Worm (Caenorhabditis elegans) whole organism, young adult: ENCODE results near the gene rec-8.

Experiments used
- C17E4.6 ChIP-seq: fragments of 200-800 bp; sonication (Bioruptor generic); IDR thresholded peaks from 2 replicates; pipeline ENCODE4 v1.3.6; 2022; ENCODE audit warnings: missing genetic modification reagents, missing genetic modification characterization, missing compliant biosample characterization
- D2030.7 ChIP-seq: fragments of 200-800 bp; sonication (Bioruptor generic); IDR thresholded peaks from 2 replicates; pipeline ENCODE4 v1.3.6; 2022; ENCODE audit warnings: missing genetic modification reagents, missing genetic modification characterization, missing compliant biosample characterization
- F10E7.11 ChIP-seq: sonication (generic microtip); optimal IDR thresholded peaks from 2 replicates; lab custom pipeline; 2017; ENCODE audit warnings: mild to moderate bottlenecking, missing genetic modification characterization, moderate library complexity, missing compliant biosample characterization
- F49E8.2 ChIP-seq: sonication (generic microtip); optimal IDR thresholded peaks from 3 replicates; lab custom pipeline; 2017; ENCODE audit warnings: missing genetic modification characterization, mild to moderate bottlenecking, missing compliant biosample characterization, antibody characterized with exemption, moderate library complexity; ENCODE audit not compliant: insufficient read depth
- F55B11.4 ChIP-seq: sonication (generic microtip); optimal IDR thresholded peaks from 2 replicates; lab custom pipeline; 2016; ENCODE audit warnings: missing compliant biosample characterization, missing genetic modification characterization, borderline replicate concordance; ENCODE audit not compliant: insufficient read depth
- F57C9.4 ChIP-seq: sonication (generic microtip); optimal IDR thresholded peaks from 2 replicates; lab custom pipeline; 2017; ENCODE audit warnings: mild to moderate bottlenecking, missing genetic modification characterization, missing compliant biosample characterization
- K11D2.4 ChIP-seq: fragments of 200-800 bp; sonication (Bioruptor generic); IDR thresholded peaks from 2 replicates; pipeline ENCODE4 v1.3.6; 2022; ENCODE audit warnings: missing genetic modification reagents, missing genetic modification characterization, missing compliant biosample characterization
- Y53G8AR.9 ChIP-seq: fragments of 200-800 bp; sonication (Bioruptor generic); conservative IDR thresholded peaks from 2 replicates; pipeline ENCODE4 v1.3.6; 2022; ENCODE audit warnings: missing genetic modification reagents, missing genetic modification characterization, missing compliant biosample characterization
- Y56A3A.18 ChIP-seq: fragments of 200-800 bp; sonication (Bioruptor generic); IDR thresholded peaks from 2 replicates; pipeline ENCODE4 v1.3.6; 2022; ENCODE audit warnings: missing genetic modification reagents, missing genetic modification characterization, missing compliant biosample characterization
- Y79H2A.3 ChIP-seq: fragments of 200-800 bp; sonication (Bioruptor generic); conservative IDR thresholded peaks from 2 replicates; pipeline ENCODE4 v1.3.6; 2022; ENCODE audit warnings: missing genetic modification reagents, missing genetic modification characterization, missing compliant biosample characterization
- ZK185.1 ChIP-seq: sonication (generic microtip); optimal IDR thresholded peaks from 2 replicates; lab custom pipeline; 2016; ENCODE audit warnings: mild to moderate bottlenecking, missing genetic modification characterization, missing compliant biosample characterization; ENCODE audit not compliant: poor library complexity, severe bottlenecking
- ama-1 ChIP-seq, 3 experiments: fragments of 150-350 bp in 1 of 3; sonication (generic microtip) in 2 of 3; optimal IDR thresholded peaks; 2 replicates each; lab custom pipeline; 2014 to 2018; ENCODE audit warnings: missing biosample characterization in 2 of 3, missing genetic modification characterization in 2 of 3, missing genetic modification reagents in 2 of 3
- ceh-100 ChIP-seq: fragments of 200-800 bp; sonication (Bioruptor generic); IDR thresholded peaks from 2 replicates; pipeline ENCODE4 v1.3.6; 2022; ENCODE audit warnings: missing genetic modification reagents, missing genetic modification characterization, missing compliant biosample characterization
- ceh-40 ChIP-seq: fragments of 200-800 bp; sonication (Bioruptor generic); IDR thresholded peaks from 2 replicates; pipeline ENCODE4 v1.3.6; 2022; ENCODE audit warnings: missing genetic modification characterization, missing compliant biosample characterization
- gei-17 ChIP-seq: fragments of 200-800 bp; sonication (Bioruptor generic); optimal IDR thresholded peaks from 2 replicates; lab custom pipeline; 2018; ENCODE audit warnings: mild to moderate bottlenecking, missing genetic modification characterization, missing compliant biosample characterization
- hmg-20 ChIP-seq: fragments of 200-800 bp; sonication (Bioruptor generic); IDR thresholded peaks from 2 replicates; pipeline ENCODE4 v1.3.6; 2022; ENCODE audit warnings: missing genetic modification reagents, missing genetic modification characterization, missing compliant biosample characterization
- hsf-1 ChIP-seq: fragments of 200-800 bp; sonication (Bioruptor generic); IDR thresholded peaks from 2 replicates; pipeline ENCODE4 v1.3.6; 2022; ENCODE audit warnings: missing genetic modification reagents, missing genetic modification characterization, missing compliant biosample characterization
- let-607 ChIP-seq, 2 experiments: fragments of 200-800 bp in 1 of 2; sonication (Bioruptor generic) in 1 of 2; sonication (generic microtip) in 1 of 2; optimal IDR thresholded peaks; 2 replicates each; lab custom pipeline; 2016 to 2018; ENCODE audit warnings: mild to moderate bottlenecking in 2 of 2, missing compliant biosample characterization in 2 of 2, missing genetic modification characterization in 2 of 2, moderate library complexity in 2 of 2, missing genotype in 1 of 2
- lin-26 ChIP-seq: fragments of 200-800 bp; sonication (Bioruptor generic); IDR thresholded peaks from 2 replicates; pipeline ENCODE4 v1.3.6; 2022; ENCODE audit warnings: missing genetic modification reagents, missing genetic modification characterization, missing compliant biosample characterization
- lin-35 ChIP-seq, 3 experiments: fragments of 150-350 bp in 2 of 3; sonication (generic microtip) in 1 of 3; optimal IDR thresholded peaks; 2 replicates each; lab custom pipeline; 2014 to 2018; ENCODE audit warnings: missing biosample characterization in 3 of 3, missing genetic modification characterization in 3 of 3, missing genetic modification reagents in 3 of 3
- lin-40 ChIP-seq: sonication (generic microtip); optimal IDR thresholded peaks from 2 replicates; lab custom pipeline; 2016; ENCODE audit warnings: missing genetic modification characterization, mild to moderate bottlenecking, missing compliant biosample characterization, missing genotype, missing genetic modification reagents
- lir-1 ChIP-seq: fragments of 200-800 bp; sonication (Bioruptor generic); conservative IDR thresholded peaks from 2 replicates; pipeline ENCODE4 v1.3.6; 2022; ENCODE audit warnings: missing genetic modification reagents, missing genetic modification characterization, missing compliant biosample characterization
- madf-10 ChIP-seq: sonication (generic microtip); optimal IDR thresholded peaks from 2 replicates; lab custom pipeline; 2016; ENCODE audit warnings: mild to moderate bottlenecking, missing genetic modification characterization, missing compliant biosample characterization
- madf-8 ChIP-seq: fragments of 200-800 bp; sonication (Bioruptor generic); conservative IDR thresholded peaks from 2 replicates; pipeline ENCODE4 v1.3.6; 2022; ENCODE audit warnings: missing genetic modification reagents, missing genetic modification characterization, missing compliant biosample characterization
- mel-28 ChIP-seq: sonication (generic microtip); optimal IDR thresholded peaks from 2 replicates; lab custom pipeline; 2016; ENCODE audit warnings: borderline replicate concordance, mild to moderate bottlenecking, missing genetic modification characterization, missing compliant biosample characterization
- nfyb-1 ChIP-seq: fragments of 200-800 bp; sonication (Bioruptor generic); IDR thresholded peaks from 2 replicates; pipeline ENCODE4 v1.3.6; 2022; ENCODE audit warnings: missing genetic modification reagents, missing genetic modification characterization, missing compliant biosample characterization
- nhr-120 ChIP-seq: fragments of 200-800 bp; sonication (Bioruptor generic); IDR thresholded peaks from 2 replicates; pipeline ENCODE4 v1.3.6; 2022; ENCODE audit warnings: missing genetic modification characterization, missing compliant biosample characterization
- nhr-179 ChIP-seq: sonication (generic microtip); optimal IDR thresholded peaks from 2 replicates; lab custom pipeline; 2016; ENCODE audit warnings: mild to moderate bottlenecking, missing genetic modification characterization, missing compliant biosample characterization
- nhr-27 ChIP-seq: fragments of 200-800 bp; sonication (Bioruptor generic); optimal IDR thresholded peaks from 2 replicates; lab custom pipeline; 2018; ENCODE audit warnings: mild to moderate bottlenecking, missing genetic modification characterization, moderate library complexity, missing compliant biosample characterization
- nhr-80 ChIP-seq: sonication (generic microtip); optimal IDR thresholded peaks from 2 replicates; lab custom pipeline; 2016; ENCODE audit warnings: missing genetic modification characterization, missing compliant biosample characterization
- nhr-90 ChIP-seq: sonication (generic microtip); optimal IDR thresholded peaks from 2 replicates; lab custom pipeline; 2016; ENCODE audit warnings: missing genotype, mild to moderate bottlenecking, missing genetic modification characterization, missing compliant biosample characterization
- pha-4 ChIP-seq: fragments of 150-350 bp; sonication (generic microtip); optimal IDR thresholded peaks from 2 replicates; lab custom pipeline; 2014; ENCODE audit warnings: missing biosample characterization, missing genetic modification reagents, missing genetic modification characterization
- rec-8 ChIP-seq, 2 experiments: sonication (generic microtip); optimal IDR thresholded peaks; 2 replicates each; lab custom pipeline; 2016; ENCODE audit warnings: mild to moderate bottlenecking in 2 of 2, missing genetic modification characterization in 2 of 2, missing genetic modification reagents in 2 of 2, missing genotype in 2 of 2, missing biosample characterization in 1 of 2, missing compliant biosample characterization in 1 of 2, moderate library complexity in 1 of 2
- repo-1 ChIP-seq: sonication (generic microtip); optimal IDR thresholded peaks from 2 replicates; lab custom pipeline; 2017; ENCODE audit warnings: mild to moderate bottlenecking, missing genetic modification characterization, missing compliant biosample characterization
- rpc-1 ChIP-seq, 2 experiments: fragments of 150-350 bp in 1 of 2; sonication (generic microtip) in 1 of 2; optimal IDR thresholded peaks; 2 replicates each; lab custom pipeline; 2014 to 2018; ENCODE audit warnings: missing biosample characterization in 1 of 2, missing genetic modification characterization in 1 of 2, missing genetic modification reagents in 1 of 2, missing genotype in 1 of 2
- somi-1 ChIP-seq: fragments of 200-800 bp; sonication (Bioruptor generic); optimal IDR thresholded peaks from 2 replicates; lab custom pipeline; 2018; ENCODE audit warnings: mild to moderate bottlenecking, missing genetic modification characterization, missing compliant biosample characterization
- sptf-2 ChIP-seq: fragments of 200-800 bp; sonication (Bioruptor generic); optimal IDR thresholded peaks from 2 replicates; lab custom pipeline; 2018; ENCODE audit warnings: mild to moderate bottlenecking, missing genetic modification characterization, missing compliant biosample characterization
- tbp1 ChIP-seq: fragments of 200-800 bp; sonication (Bioruptor generic); optimal IDR thresholded peaks from 2 replicates; lab custom pipeline; 2018; ENCODE audit warnings: mild to moderate bottlenecking, missing genetic modification characterization, missing compliant biosample characterization
- tbx-9 ChIP-seq: sonication (generic microtip); optimal IDR thresholded peaks from 2 replicates; lab custom pipeline; 2016; ENCODE audit warnings: borderline replicate concordance, missing genetic modification characterization, inconsistent platforms, missing compliant biosample characterization
- unc-130 ChIP-seq: sonication (generic microtip); optimal IDR thresholded peaks from 2 replicates; lab custom pipeline; 2016; ENCODE audit warnings: missing genetic modification reagents, missing genetic modification characterization, missing compliant biosample characterization
- ztf-22 ChIP-seq: fragments of 200-800 bp; sonication (Bioruptor generic); optimal IDR thresholded peaks from 2 replicates; lab custom pipeline; 2018; ENCODE audit warnings: mild to moderate bottlenecking, missing genetic modification characterization, moderate library complexity, missing compliant biosample characterization
- ztf-26 ChIP-seq: sonication (generic microtip); optimal IDR thresholded peaks from 2 replicates; lab custom pipeline; 2017; ENCODE audit warnings: missing genetic modification characterization, missing compliant biosample characterization

Gene rec-8

DNA sequence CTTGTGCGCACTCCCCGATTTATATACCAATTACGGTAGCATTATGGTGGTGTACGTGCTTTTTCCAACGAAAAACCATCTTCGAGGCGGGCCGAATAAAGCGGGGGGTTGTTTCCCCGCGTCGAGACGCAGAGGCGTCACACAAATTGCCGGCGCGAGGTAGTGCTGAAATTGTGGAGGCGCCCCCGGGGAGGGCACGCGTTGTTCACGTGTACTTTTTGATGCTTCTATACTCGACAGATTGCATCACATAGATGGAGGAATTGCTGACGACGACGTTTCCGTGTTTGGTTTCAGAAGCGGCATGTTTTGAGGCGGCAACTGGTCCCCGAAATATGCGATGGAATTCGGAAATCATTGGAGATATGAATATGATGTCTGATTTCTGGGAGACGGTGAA, 42.3 kb upstream of the rec-8 start (continued):
- TF ChIP-seq rpc-1 (optimal IDR thresholded peaks at IDR 0.05; lab: Kevin White, UChicago) (no peak), rpc-1 (tag; optimal IDR thresholded peaks at IDR 0.05; lab: Kevin White, UChicago) (no peak), nhr-90 (no peak), ceh-100 (GFP tag; lab: Robert Waterston, UW) (no peak), Y56A3A.18 (GFP tag; lab: Robert Waterston, UW) (0 out of 2 replicates have a peak, but pooled peaks have one; percentile 43), C17E4.6 (peak; percentile 65; the same call in 1 of the 2 replicates), gei-17 (GFP tag; lab: Kevin White, UChicago) (no peak), nhr-27 (tag; lab: Kevin White, UChicago) (no peak), somi-1 (peak; percentile 85), tbx-9 (tag; lab: Kevin White, UChicago) (no peak)

DNA sequence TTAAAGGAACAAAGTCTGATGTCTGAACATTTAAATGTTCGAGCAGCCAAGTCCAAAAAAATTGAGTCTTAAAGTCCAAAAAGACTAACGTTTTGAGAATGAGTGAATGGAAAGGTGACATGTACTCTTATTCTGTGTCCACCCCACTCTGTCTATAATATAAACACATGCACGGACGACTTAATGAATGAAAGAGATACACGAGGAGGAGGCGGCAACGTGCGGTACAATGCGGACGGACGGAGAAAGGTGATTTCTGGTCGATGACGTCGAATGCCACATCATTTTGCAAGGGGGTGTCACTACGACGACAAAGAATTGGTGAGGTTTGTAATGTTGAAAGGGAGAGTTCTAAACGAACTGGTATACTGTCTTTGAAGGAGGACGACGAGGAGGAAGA, 41.7 kb upstream of the rec-8 start:
- TF ChIP-seq ama-1 (optimal IDR thresholded peaks at IDR 0.05; lab: Kevin White, UChicago) (peak; percentile 42), ama-1 (GFP tag; optimal IDR thresholded peaks at IDR 0.05; lab: Kevin White, UChicago) (no peak), nhr-90 (no peak), nhr-27 (tag; lab: Kevin White, UChicago) (no peak)

ce11 chrIV:13393246-13393716, 40.3 kb upstream of the rec-8 start:
- TF ChIP-seq nhr-120 (GFP tag; lab: Robert Waterston, UW) = no peak
- no peak for TF ChIP-seq nhr-179 (tag; lab: Kevin White, UChicago)
- no peak for TF ChIP-seq unc-130
- no peak for TF ChIP-seq pha-4 (tag; lab: Kevin White, UChicago)
- no peak for TF ChIP-seq ZK185.1
- no peak for TF ChIP-seq sptf-2 (GFP tag; lab: Kevin White, UChicago)
- no peak for TF ChIP-seq hsf-1 (GFP tag; lab: Robert Waterston, UW)
- TF ChIP-seq lin-26 (GFP tag; lab: Robert Waterston, UW) = no peak
- peak; percentile 81 for TF ChIP-seq nhr-80 (tag; lab: Kevin White, UChicago)
- TF ChIP-seq tbx-9 (tag; lab: Kevin White, UChicago) = no peak
- TF ChIP-seq somi-1 = peak; percentile 25
- peak in 1 of 2 experiments; percentile 41 for TF ChIP-seq let-607 (tag; optimal IDR thresholded peaks at IDR 0.05; lab: Kevin White, UChicago)
- no peak for TF ChIP-seq hmg-20 (GFP tag; lab: Robert Waterston, UW)
- no peak for TF ChIP-seq rec-8 (tag; optimal IDR thresholded peaks at IDR 0.05; lab: Kevin White, UChicago)
- peak; percentile 53 for TF ChIP-seq nhr-90
- 0 out of 2 replicates have a peak, but pooled peaks have one; percentile 7 for TF ChIP-seq lir-1
- TF ChIP-seq nfyb-1 = peak; percentile 69
- peak; percentile 77 for TF ChIP-seq lin-40 (tag; lab: Kevin White, UChicago)
- no peak for TF ChIP-seq repo-1 (tag; lab: Kevin White, UChicago)
- peak; percentile 55 for TF ChIP-seq ztf-26 (tag; lab: Kevin White, UChicago)
- TF ChIP-seq tbp1 (GFP tag; lab: Kevin White, UChicago) = peak; percentile 7
- no peak for TF ChIP-seq mel-28 (tag; lab: Kevin White, UChicago)
- TF ChIP-seq F55B11.4 (tag; lab: Kevin White, UChicago) = no peak
- TF ChIP-seq madf-10 = no peak
- TF ChIP-seq nhr-27 (tag; lab: Kevin White, UChicago) = no peak
- no peak for TF ChIP-seq F49E8.2 (tag; lab: Kevin White, UChicago)
- TF ChIP-seq K11D2.4 (GFP tag; lab: Robert Waterston, UW) = 0 out of 2 replicates have a peak, but pooled peaks have one; percentile 12
- TF ChIP-seq ceh-40 = no peak
- no peak for TF ChIP-seq D2030.7 (GFP tag; lab: Robert Waterston, UW)
- TF ChIP-seq F57C9.4 = no peak
- no peak for TF ChIP-seq C17E4.6
- TF ChIP-seq lin-35 (GFP tag; optimal IDR thresholded peaks at IDR 0.05; lab: Kevin White, UChicago) = no peak
- TF ChIP-seq ztf-22 (GFP tag; lab: Kevin White, UChicago) = peak; percentile 38
- TF ChIP-seq F10E7.11 (tag; lab: Kevin White, UChicago) = no peak
- TF ChIP-seq Y53G8AR.9 (GFP tag; lab: Robert Waterston, UW) = 0 out of 2 replicates have a peak, but pooled peaks have one; percentile 41
- no peak for TF ChIP-seq madf-8
- TF ChIP-seq Y79H2A.3 (GFP tag; lab: Robert Waterston, UW) = no peak
